Fruit fly (Drosophila melanogaster): ENCODE results near the gene CG32625.

dm6 chrX:13735322-13736173, 21.1 kb downstream of the CG32625 start:
- TF ChIP-seq lz (GFP tag; optimal IDR thresholded peaks at IDR 0.05) (no peak), CG6854 (GFP tag; optimal IDR thresholded peaks at IDR 0.05) (no peak), fd85E (GFP tag; optimal IDR thresholded peaks at IDR 0.05) (no peak), Met (GFP tag; optimal IDR thresholded peaks at IDR 0.05) (no peak), Sox14 (GFP tag; optimal IDR thresholded peaks at IDR 0.05) (no peak), eg (GFP tag; IDR thresholded peaks at IDR 0.05) (no peak), topi (GFP tag; optimal IDR thresholded peaks at IDR 0.05) (no peak), OdsH (GFP tag; optimal IDR thresholded peaks at IDR 0.05) (no peak), pdm3 (GFP tag; optimal IDR thresholded peaks at IDR 0.05) (no peak), Blimp-1 (GFP tag; optimal IDR thresholded peaks at IDR 0.05) (peak; percentile 25), Hr39 (GFP tag; optimal IDR thresholded peaks at IDR 0.05) (no peak), CG6792 (GFP tag; optimal IDR thresholded peaks at IDR 0.05) (no peak), spab (GFP tag; optimal IDR thresholded peaks at IDR 0.05) (no peak), Smox (GFP tag; optimal IDR thresholded peaks at IDR 0.05) (no peak)
